Worm (Caenorhabditis elegans): ENCODE data around the gene Y69E1A.5.

DNA sequence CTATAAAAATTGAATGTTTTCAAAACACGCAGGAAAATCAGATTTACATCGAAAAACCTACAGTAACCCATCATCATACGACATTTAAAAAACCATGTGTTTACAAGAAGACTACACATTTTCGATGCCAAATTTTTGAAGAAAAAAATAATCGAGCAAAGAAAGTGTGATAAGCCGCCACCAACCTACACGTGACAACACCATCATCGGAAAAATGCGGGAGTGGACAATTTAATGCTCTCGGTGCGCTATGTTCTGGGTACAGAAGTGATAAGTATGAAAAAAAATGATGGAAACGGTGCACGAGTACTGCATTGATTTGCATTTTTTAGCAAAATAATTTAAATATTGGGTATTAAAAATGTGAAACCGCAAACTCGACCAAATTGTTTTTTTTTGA, 7.2 kb upstream of the Y69E1A.5 start:
- peak; percentile 82 for TF ChIP-seq sma-9 (GFP tag; optimal IDR thresholded peaks at IDR 0.05)
- TF ChIP-seq sma-9 (tag; optimal IDR thresholded peaks at IDR 0.05) = no peak
- no peak for TF ChIP-seq C34F6.9 (tag; optimal IDR thresholded peaks at IDR 0.05)
- TF ChIP-seq elt-3 (tag; optimal IDR thresholded peaks at IDR 0.05) = no peak
- TF ChIP-seq ceh-82 (tag; optimal IDR thresholded peaks at IDR 0.05) = no peak
- no peak for TF ChIP-seq lin-13 (GFP tag; optimal IDR thresholded peaks at IDR 0.05)
- TF ChIP-seq nhr-6 (tag; optimal IDR thresholded peaks at IDR 0.05) = no peak

All from whole organism, L2 larva.